Worm (Caenorhabditis elegans): Measurements from ENCODE around the gene C56E6.7.

DNA sequence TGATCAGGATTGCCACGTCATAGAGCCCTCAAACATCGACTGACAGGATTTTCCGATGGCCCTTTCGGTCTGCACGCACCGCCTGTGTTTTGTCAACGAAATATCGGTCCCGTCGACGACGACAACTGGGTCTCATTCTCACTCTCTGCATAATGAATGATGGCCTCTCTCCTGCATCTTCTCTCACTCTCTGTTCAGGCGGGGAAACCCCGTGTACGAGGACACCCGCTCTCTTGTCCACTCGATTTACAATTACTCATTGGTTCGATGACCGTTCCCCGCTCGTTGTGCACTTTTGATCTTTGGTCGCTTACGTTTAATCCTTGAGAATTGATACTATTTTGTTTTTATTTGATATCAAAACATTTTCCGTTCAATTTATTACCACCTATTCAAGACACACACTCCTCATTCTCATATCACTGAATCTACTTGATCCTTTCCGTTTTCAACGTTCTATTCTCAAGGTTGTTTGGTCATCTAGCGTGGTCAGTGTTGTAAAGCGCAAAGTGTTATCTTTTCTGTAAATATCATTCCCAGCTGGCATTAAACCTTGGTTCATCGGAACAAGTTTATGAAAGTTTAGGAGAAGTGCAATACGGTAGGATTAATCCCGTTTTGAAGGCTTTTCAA, 6.4 kb downstream of the C56E6.7 start:
- TF ChIP-seq ztf-11 (tag; optimal IDR thresholded peaks at IDR 0.05) (no peak), dmd-6 (GFP tag; IDR thresholded peaks at IDR 0.05) (0 out of 2 replicates have a peak, but pooled peaks have one; percentile 5), nhr-76 (tag; optimal IDR thresholded peaks at IDR 0.05) (no peak), pqm-1 (tag; optimal IDR thresholded peaks at IDR 0.05) (no peak), lin-39 (tag; optimal IDR thresholded peaks at IDR 0.05) (no peak), mep-1 (tag; optimal IDR thresholded peaks at IDR 0.05) (no peak), zag-1 (tag; optimal IDR thresholded peaks at IDR 0.05) (no peak), lsy-2 (tag; optimal IDR thresholded peaks at IDR 0.05) (no peak), jun-1 (tag; optimal IDR thresholded peaks at IDR 0.05) (no peak), R02D3.7 (tag; optimal IDR thresholded peaks at IDR 0.05) (no peak), ZK546.5 (tag; optimal IDR thresholded peaks at IDR 0.05) (no peak), lin-15B (tag; optimal IDR thresholded peaks at IDR 0.05) (no peak)
